Worm (Caenorhabditis elegans): ENCODE data around the gene dod-3.

ce11 chrV:2718688-2719185 lies 12.2 kb downstream of the dod-3 start, which contains the start of gene srt-29:
- no peak for TF ChIP-seq ztf-11 (tag; optimal IDR thresholded peaks at IDR 0.05)
- TF ChIP-seq ceh-9 (tag; optimal IDR thresholded peaks at IDR 0.05) = no peak
- TF ChIP-seq lsy-12 (tag; optimal IDR thresholded peaks at IDR 0.05) = no peak
- TF ChIP-seq nhr-77 (tag; optimal IDR thresholded peaks at IDR 0.05) = no peak
- TF ChIP-seq mdl-1 (tag; optimal IDR thresholded peaks at IDR 0.05) = no peak
- TF ChIP-seq nhr-76 (tag; optimal IDR thresholded peaks at IDR 0.05) = no peak
- no peak for TF ChIP-seq unc-62 (GFP tag; optimal IDR thresholded peaks at IDR 0.05)
